Worm (Caenorhabditis elegans) whole organism, young adult: ENCODE results near the gene T06E6.1.
A peak's percentile ranks its signal among the peaks of the same experiment; 100 is the strongest.

ENCODE experiments used
- B0261.1 ChIP-seq: sonication (generic microtip); optimal IDR thresholded peaks from 2 replicates; lab custom pipeline; 2016; ENCODE audit warnings: mild to moderate bottlenecking, missing genetic modification characterization, moderate library complexity, missing compliant biosample characterization
- C17E4.6 ChIP-seq: fragments of 200-800 bp; sonication (Bioruptor generic); IDR thresholded peaks from 2 replicates; pipeline ENCODE4 v1.3.6; 2022; ENCODE audit warnings: missing genetic modification reagents, missing genetic modification characterization, missing compliant biosample characterization
- F33H1.4 ChIP-seq: fragments of 200-800 bp; sonication (Bioruptor generic); IDR thresholded peaks from 2 replicates; pipeline ENCODE4 v1.3.6; 2022; ENCODE audit warnings: missing genetic modification reagents, missing genetic modification characterization, missing compliant biosample characterization
- F57A8.1 ChIP-seq: fragments of 200-800 bp; sonication (Bioruptor generic); optimal IDR thresholded peaks from 2 replicates; lab custom pipeline; 2018; ENCODE audit warnings: mild to moderate bottlenecking, missing genetic modification characterization, moderate library complexity, missing compliant biosample characterization
- K11D2.4 ChIP-seq: fragments of 200-800 bp; sonication (Bioruptor generic); IDR thresholded peaks from 2 replicates; pipeline ENCODE4 v1.3.6; 2022; ENCODE audit warnings: missing genetic modification reagents, missing genetic modification characterization, missing compliant biosample characterization
- Y53G8AR.9 ChIP-seq: fragments of 200-800 bp; sonication (Bioruptor generic); conservative IDR thresholded peaks from 2 replicates; pipeline ENCODE4 v1.3.6; 2022; ENCODE audit warnings: missing genetic modification reagents, missing genetic modification characterization, missing compliant biosample characterization
- Y56A3A.18 ChIP-seq: fragments of 200-800 bp; sonication (Bioruptor generic); IDR thresholded peaks from 2 replicates; pipeline ENCODE4 v1.3.6; 2022; ENCODE audit warnings: missing genetic modification reagents, missing genetic modification characterization, missing compliant biosample characterization
- Y67H2A.10 ChIP-seq: fragments of 200-800 bp; sonication (Bioruptor generic); conservative IDR thresholded peaks from 2 replicates; pipeline ENCODE4 v1.3.6; 2022; ENCODE audit warnings: missing genetic modification reagents, missing genetic modification characterization, missing compliant biosample characterization
- aptf-3 ChIP-seq: fragments of 200-800 bp; sonication (Bioruptor generic); IDR thresholded peaks from 2 replicates; pipeline ENCODE4 v1.3.6; 2022; ENCODE audit warnings: missing genetic modification characterization, missing compliant biosample characterization
- bed-1 ChIP-seq: fragments of 200-800 bp; sonication (Bioruptor generic); IDR thresholded peaks from 2 replicates; pipeline ENCODE4 v1.3.6; 2022; ENCODE audit warnings: missing genetic modification reagents, missing genetic modification characterization, missing compliant biosample characterization
- ccch-3 ChIP-seq: fragments of 200-800 bp; sonication (Bioruptor generic); optimal IDR thresholded peaks from 2 replicates; lab custom pipeline; 2018; ENCODE audit warnings: mild to moderate bottlenecking, missing genetic modification characterization, missing compliant biosample characterization
- ceh-79 ChIP-seq: sonication (generic microtip); optimal IDR thresholded peaks from 2 replicates; lab custom pipeline; 2017; ENCODE audit warnings: mild to moderate bottlenecking, missing genetic modification characterization, missing compliant biosample characterization
- dpl-1 ChIP-seq: fragments of 150-350 bp; optimal IDR thresholded peaks from 2 replicates; lab custom pipeline; 2014; ENCODE audit warnings: missing biosample characterization, missing genetic modification reagents, missing genetic modification characterization
- egl-44 ChIP-seq: fragments of 200-800 bp; sonication (Bioruptor generic); IDR thresholded peaks from 2 replicates; pipeline ENCODE4 v1.3.6; 2022; ENCODE audit warnings: missing genetic modification reagents, missing genetic modification characterization, missing compliant biosample characterization
- egrh-3 ChIP-seq: fragments of 200-800 bp; sonication (Bioruptor generic); IDR thresholded peaks from 2 replicates; pipeline ENCODE4 v1.3.6; 2022; ENCODE audit warnings: missing genetic modification reagents, missing genetic modification characterization, missing compliant biosample characterization
- fkh-3 ChIP-seq: sonication (generic microtip); optimal IDR thresholded peaks from 2 replicates; lab custom pipeline; 2016; ENCODE audit warnings: mild to moderate bottlenecking, missing genetic modification characterization, missing compliant biosample characterization
- hlh-26 ChIP-seq: fragments of 200-800 bp; sonication (Bioruptor generic); conservative IDR thresholded peaks from 2 replicates; pipeline ENCODE4 v1.3.6; 2022; ENCODE audit warnings: missing genetic modification reagents, missing genetic modification characterization, missing compliant biosample characterization
- let-526 ChIP-seq: fragments of 200-800 bp; sonication (Bioruptor generic); IDR thresholded peaks from 2 replicates; pipeline ENCODE4 v1.3.6; 2022; ENCODE audit warnings: missing genetic modification reagents, missing genetic modification characterization, missing compliant biosample characterization
- let-607 ChIP-seq, 2 experiments: fragments of 200-800 bp in 1 of 2; sonication (Bioruptor generic) in 1 of 2; sonication (generic microtip) in 1 of 2; optimal IDR thresholded peaks; 2 replicates each; lab custom pipeline; 2016 to 2018; ENCODE audit warnings: mild to moderate bottlenecking in 2 of 2, missing compliant biosample characterization in 2 of 2, missing genetic modification characterization in 2 of 2, moderate library complexity in 2 of 2, missing genotype in 1 of 2
- lin-26 ChIP-seq: fragments of 200-800 bp; sonication (Bioruptor generic); IDR thresholded peaks from 2 replicates; pipeline ENCODE4 v1.3.6; 2022; ENCODE audit warnings: missing genetic modification reagents, missing genetic modification characterization, missing compliant biosample characterization
- lin-35 ChIP-seq, 3 experiments: fragments of 150-350 bp in 2 of 3; sonication (generic microtip) in 1 of 3; optimal IDR thresholded peaks; 2 replicates each; lab custom pipeline; 2014 to 2018; ENCODE audit warnings: missing biosample characterization in 3 of 3, missing genetic modification characterization in 3 of 3, missing genetic modification reagents in 3 of 3
- lir-1 ChIP-seq: fragments of 200-800 bp; sonication (Bioruptor generic); conservative IDR thresholded peaks from 2 replicates; pipeline ENCODE4 v1.3.6; 2022; ENCODE audit warnings: missing genetic modification reagents, missing genetic modification characterization, missing compliant biosample characterization
- lsl-1 ChIP-seq: fragments of 200-800 bp; sonication (Bioruptor generic); optimal IDR thresholded peaks from 2 replicates; lab custom pipeline; 2018; ENCODE audit warnings: mild to moderate bottlenecking, missing genetic modification characterization, moderate library complexity, missing compliant biosample characterization
- madf-10 ChIP-seq: sonication (generic microtip); optimal IDR thresholded peaks from 2 replicates; lab custom pipeline; 2016; ENCODE audit warnings: mild to moderate bottlenecking, missing genetic modification characterization, missing compliant biosample characterization
- mel-28 ChIP-seq: sonication (generic microtip); optimal IDR thresholded peaks from 2 replicates; lab custom pipeline; 2016; ENCODE audit warnings: borderline replicate concordance, mild to moderate bottlenecking, missing genetic modification characterization, missing compliant biosample characterization
- mes-4 ChIP-seq: sonication (generic microtip); optimal IDR thresholded peaks from 2 replicates; lab custom pipeline; 2016; ENCODE audit warnings: missing genotype, missing genetic modification characterization, missing compliant biosample characterization
- nfya-2 ChIP-seq: fragments of 200-800 bp; sonication (Bioruptor generic); IDR thresholded peaks from 2 replicates; pipeline ENCODE4 v1.3.6; 2022; ENCODE audit warnings: missing genetic modification reagents, missing genetic modification characterization, missing compliant biosample characterization
- nhr-179 ChIP-seq: sonication (generic microtip); optimal IDR thresholded peaks from 2 replicates; lab custom pipeline; 2016; ENCODE audit warnings: mild to moderate bottlenecking, missing genetic modification characterization, missing compliant biosample characterization
- nhr-80 ChIP-seq: sonication (generic microtip); optimal IDR thresholded peaks from 2 replicates; lab custom pipeline; 2016; ENCODE audit warnings: missing genetic modification characterization, missing compliant biosample characterization
- repo-1 ChIP-seq: sonication (generic microtip); optimal IDR thresholded peaks from 2 replicates; lab custom pipeline; 2017; ENCODE audit warnings: mild to moderate bottlenecking, missing genetic modification characterization, missing compliant biosample characterization
- rpc-1 ChIP-seq, 2 experiments: fragments of 150-350 bp in 1 of 2; sonication (generic microtip) in 1 of 2; optimal IDR thresholded peaks; 2 replicates each; lab custom pipeline; 2014 to 2018; ENCODE audit warnings: missing biosample characterization in 1 of 2, missing genetic modification characterization in 1 of 2, missing genetic modification reagents in 1 of 2, missing genotype in 1 of 2
- sdz-38 ChIP-seq: sonication (generic microtip); optimal IDR thresholded peaks from 2 replicates; lab custom pipeline; 2016; ENCODE audit warnings: missing genotype, missing genetic modification characterization, missing compliant biosample characterization
- sea-2 ChIP-seq: fragments of 200-800 bp; sonication (Bioruptor generic); IDR thresholded peaks from 2 replicates; pipeline ENCODE4 v1.3.6; 2022; ENCODE audit warnings: missing genetic modification characterization, missing compliant biosample characterization
- snpc-4 ChIP-seq, 5 experiments: fragments of 150-350 bp in 1 of 5; sonication (generic microtip) in 4 of 5; optimal IDR thresholded peaks; 2 replicates each; lab custom pipeline; 2014 to 2018; ENCODE audit warnings: missing genetic modification characterization in 5 of 5, missing biosample characterization in 3 of 5, antibody characterized with exemption in 2 of 5, mild to moderate bottlenecking in 2 of 5, missing compliant biosample characterization in 2 of 5, missing genotype in 2 of 5, moderate library complexity in 2 of 5, missing genetic modification reagents in 1 of 5
- sptf-2 ChIP-seq: fragments of 200-800 bp; sonication (Bioruptor generic); optimal IDR thresholded peaks from 2 replicates; lab custom pipeline; 2018; ENCODE audit warnings: mild to moderate bottlenecking, missing genetic modification characterization, missing compliant biosample characterization
- xnd-1 ChIP-seq: sonication (generic microtip); optimal IDR thresholded peaks from 2 replicates; lab custom pipeline; 2016; ENCODE audit warnings: missing genotype, missing genetic modification reagents, missing genetic modification characterization, missing compliant biosample characterization
- ztf-18 ChIP-seq: sonication (generic microtip); optimal IDR thresholded peaks from 2 replicates; lab custom pipeline; 2016; ENCODE audit warnings: missing genotype, mild to moderate bottlenecking, missing genetic modification characterization, missing compliant biosample characterization
- ztf-22 ChIP-seq: fragments of 200-800 bp; sonication (Bioruptor generic); optimal IDR thresholded peaks from 2 replicates; lab custom pipeline; 2018; ENCODE audit warnings: mild to moderate bottlenecking, missing genetic modification characterization, moderate library complexity, missing compliant biosample characterization
- ztf-3 ChIP-seq: fragments of 200-800 bp; sonication (Bioruptor generic); optimal IDR thresholded peaks from 2 replicates; lab custom pipeline; 2018; ENCODE audit warnings: mild to moderate bottlenecking, missing genetic modification characterization, missing compliant biosample characterization
- ztf-6 ChIP-seq: fragments of 200-800 bp; sonication (Bioruptor generic); IDR thresholded peaks from 2 replicates; pipeline ENCODE4 v1.3.6; 2022; ENCODE audit warnings: missing genetic modification reagents, missing genetic modification characterization, missing compliant biosample characterization

Gene T06E6.1

DNA sequence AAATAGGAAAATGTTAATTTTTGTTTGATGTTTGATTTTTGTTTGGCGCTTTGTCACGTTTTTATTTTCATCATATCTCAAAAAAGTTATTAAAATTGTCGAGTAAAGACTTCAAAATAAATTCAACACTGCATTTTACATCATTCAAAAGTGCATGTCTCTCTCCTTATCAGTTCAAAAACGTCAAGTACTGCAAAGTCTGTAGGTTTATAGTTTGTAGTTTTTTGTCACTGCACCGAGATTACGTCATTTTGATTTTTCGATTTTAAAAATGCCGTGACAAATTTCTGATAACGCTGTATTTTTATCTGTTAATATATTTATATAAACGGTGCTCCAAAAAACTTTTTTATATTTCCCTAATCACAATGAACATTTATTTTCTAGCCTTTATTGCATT is 40.1 kb downstream of the T06E6.1 start, which contains the start of gene C29F3.7 (continued):
- no peak for TF ChIP-seq sea-2 (GFP tag; lab: Robert Waterston, UW)
- no peak for TF ChIP-seq Y67H2A.10
- peak; percentile 92 for TF ChIP-seq nhr-80
- no peak for TF ChIP-seq dpl-1 (GFP tag; lab: Kevin White, UChicago)

DNA sequence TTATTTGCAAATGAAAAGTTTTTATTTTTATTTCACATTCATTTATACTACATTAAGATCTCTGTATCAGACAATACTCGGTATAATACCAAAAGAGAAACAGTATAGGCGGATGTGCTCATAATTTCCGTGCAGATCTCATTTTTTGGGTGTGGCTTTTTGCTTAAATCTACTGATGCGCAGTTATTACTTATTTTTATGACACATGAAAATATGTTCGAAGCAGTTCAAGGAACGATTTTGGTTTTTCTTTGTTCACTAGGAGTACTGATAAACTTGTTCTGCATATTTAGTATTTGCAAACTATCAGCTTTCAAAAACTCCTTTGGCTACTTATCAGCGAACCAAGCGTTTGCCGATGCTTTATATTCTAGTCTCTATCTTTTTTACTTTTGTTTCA is 42.4 kb downstream of the T06E6.1 start, which contains the start of gene srx-58:
srx-58 (plus strand) TSS at position 301 of the 400 bp plus-strand sequence.
- TF ChIP-seq C17E4.6: no peak
- TF ChIP-seq B0261.1 (tag; lab: Kevin White, UChicago): no peak
- TF ChIP-seq hlh-26 (GFP tag; lab: Robert Waterston, UW): no peak
- TF ChIP-seq sptf-2 (GFP tag; lab: Kevin White, UChicago): no peak
- TF ChIP-seq ztf-3 (GFP tag; lab: Kevin White, UChicago): no peak
- TF ChIP-seq ccch-3 (GFP tag; lab: Kevin White, UChicago): no peak
- TF ChIP-seq fkh-3 (tag; lab: Kevin White, UChicago): no peak
- no peak for TF ChIP-seq let-607 (tag; optimal IDR thresholded peaks at IDR 0.05; lab: Kevin White, UChicago)
- TF ChIP-seq ceh-79: no peak
- no peak for TF ChIP-seq xnd-1 (tag; lab: Kevin White, UChicago)
- TF ChIP-seq nfya-2 (GFP tag; lab: Robert Waterston, UW): no peak
- no peak for TF ChIP-seq lin-35 (GFP tag; optimal IDR thresholded peaks at IDR 0.05; lab: Kevin White, UChicago)
- no peak for TF ChIP-seq K11D2.4
- TF ChIP-seq mel-28 (tag; lab: Kevin White, UChicago): no peak
- TF ChIP-seq let-526 (GFP tag; lab: Robert Waterston, UW): no peak
- TF ChIP-seq F57A8.1 (GFP tag; lab: Kevin White, UChicago): no peak
- TF ChIP-seq rpc-1 (optimal IDR thresholded peaks at IDR 0.05; lab: Kevin White, UChicago): no peak
- no peak for TF ChIP-seq rpc-1 (tag; optimal IDR thresholded peaks at IDR 0.05; lab: Kevin White, UChicago)
- no peak for TF ChIP-seq snpc-4 (GFP tag; optimal IDR thresholded peaks at IDR 0.05; lab: Kevin White, UChicago)
- TF ChIP-seq snpc-4 (tag; optimal IDR thresholded peaks at IDR 0.05; lab: Kevin White, UChicago): no peak
- no peak for TF ChIP-seq lir-1 (GFP tag; lab: Robert Waterston, UW)
- no peak for TF ChIP-seq aptf-3 (GFP tag; lab: Robert Waterston, UW)

ce11 chrV:15350615-15351014 is 44.1 kb downstream of the T06E6.1 start, which contains the start of gene clec-231:
TSS of gene clec-231 (minus strand) at chrV:15350715.
- TF ChIP-seq repo-1 (tag; lab: Kevin White, UChicago): no peak
- TF ChIP-seq ztf-18 (tag; lab: Kevin White, UChicago): no peak
- TF ChIP-seq Y56A3A.18 (GFP tag; lab: Robert Waterston, UW): no peak
- TF ChIP-seq ceh-79: no peak
- TF ChIP-seq sea-2 (GFP tag; lab: Robert Waterston, UW): no peak
- no peak for TF ChIP-seq lsl-1 (GFP tag; lab: Kevin White, UChicago)

- no peak for TF ChIP-seq sdz-38 (tag; lab: Kevin White, UChicago)
- no peak for TF ChIP-seq Y53G8AR.9 (GFP tag; lab: Robert Waterston, UW)
- no peak for TF ChIP-seq egl-44 (GFP tag; lab: Robert Waterston, UW)
- no peak for TF ChIP-seq K11D2.4
- no peak for TF ChIP-seq mes-4 (tag; lab: Kevin White, UChicago)
- no peak for TF ChIP-seq aptf-3 (GFP tag; lab: Robert Waterston, UW)
- TF ChIP-seq ztf-22 (GFP tag; lab: Kevin White, UChicago): no peak
- no peak for TF ChIP-seq F33H1.4 (GFP tag; lab: Robert Waterston, UW)
- TF ChIP-seq F57A8.1 (GFP tag; lab: Kevin White, UChicago): no peak
- TF ChIP-seq madf-10: no peak
- no peak for TF ChIP-seq nhr-179 (tag; lab: Kevin White, UChicago)
- no peak for TF ChIP-seq bed-1 (GFP tag; lab: Robert Waterston, UW)
- no peak for TF ChIP-seq lin-26 (GFP tag; lab: Robert Waterston, UW)
- TF ChIP-seq ztf-6 (GFP tag; lab: Robert Waterston, UW): no peak
- no peak for TF ChIP-seq egrh-3 (GFP tag; lab: Robert Waterston, UW)
- TF ChIP-seq, all 124 proteins: peak for 0
Measured at ce11 chrV:15349044-15349443, 45.7 kb downstream of the T06E6.1 start, which contains the start of gene clec-230. TSS of gene clec-230 (minus strand) at chrV:15349144.
